Worm (Caenorhabditis elegans) whole organism, L1 larva: Measurements from ENCODE around the gene C03B1.1.
A peak's percentile ranks its signal among the peaks of the same experiment; 100 is the strongest.

Source experiments
- C04F5.9 ChIP-seq: sonication (generic microtip); optimal IDR thresholded peaks from 2 replicates; lab custom pipeline; 2016; ENCODE audit warnings: missing genetic modification characterization, missing compliant biosample characterization
- C16A3.4 ChIP-seq: fragments of 150-350 bp; optimal IDR thresholded peaks from 2 replicates; lab custom pipeline; 2014; ENCODE audit warnings: missing biosample characterization, missing genetic modification characterization
- C34B4.2 ChIP-seq: sonication (generic microtip); optimal IDR thresholded peaks from 2 replicates; lab custom pipeline; 2017; ENCODE audit warnings: mild to moderate bottlenecking, missing genetic modification characterization, missing compliant biosample characterization
- Y116A8C.19 ChIP-seq: sonication (generic microtip); optimal IDR thresholded peaks from 2 replicates; lab custom pipeline; 2016; ENCODE audit warnings: missing compliant biosample characterization, missing genetic modification characterization, borderline replicate concordance
- aly-2 ChIP-seq: fragments of 150-350 bp; optimal IDR thresholded peaks from 2 replicates; lab custom pipeline; 2014; ENCODE audit warnings: missing biosample characterization, missing genetic modification characterization
- ceh-82 ChIP-seq, 3 experiments: fragments of 150-350 bp in 1 of 3; sonication (generic microtip) in 2 of 3; optimal IDR thresholded peaks; 2 replicates each; lab custom pipeline; 2014 to 2017; ENCODE audit warnings: missing biosample characterization in 3 of 3, missing genetic modification characterization in 3 of 3
- ces-1 ChIP-seq: fragments of 150-350 bp; optimal IDR thresholded peaks from 2 replicates; lab custom pipeline; 2014; ENCODE audit warnings: missing biosample characterization, missing genetic modification reagents, missing genetic modification characterization
- dsc-1 ChIP-seq: sonication (generic microtip); optimal IDR thresholded peaks from 2 replicates; lab custom pipeline; 2016; ENCODE audit warnings: mild to moderate bottlenecking, missing genetic modification characterization, missing compliant biosample characterization
- efl-1 ChIP-seq, 4 experiments: fragments of 150-350 bp; optimal IDR thresholded peaks in 3 of 4; peaks in 1 of 4; 1 replicate in 1 of 4; 2 replicates in 3 of 4; lab custom pipeline; 2014; ENCODE audit warnings: missing biosample characterization in 2 of 4, missing genetic modification characterization in 2 of 4, missing genetic modification reagents in 2 of 4
- elt-2 ChIP-seq: sonication (generic microtip); optimal IDR thresholded peaks from 2 replicates; lab custom pipeline; 2016; ENCODE audit warnings: missing genetic modification characterization, mild to moderate bottlenecking, inconsistent platforms, missing compliant biosample characterization, missing genetic modification reagents
- elt-3 ChIP-seq, 6 experiments: fragments of 150-350 bp in 1 of 6; sonication (generic microtip); optimal IDR thresholded peaks; 2 replicates each; lab custom pipeline; 2017 to 2018; ENCODE audit warnings: missing biosample characterization in 6 of 6, missing genetic modification characterization in 6 of 6, inconsistent platforms in 1 of 6
- fkh-10 ChIP-seq: sonication (generic microtip); optimal IDR thresholded peaks from 2 replicates; lab custom pipeline; 2017; ENCODE audit warnings: missing biosample characterization, missing genetic modification reagents, missing genetic modification characterization
- fkh-4 ChIP-seq: sonication (generic microtip); optimal IDR thresholded peaks from 2 replicates; lab custom pipeline; 2016; ENCODE audit warnings: missing compliant biosample characterization, missing genetic modification characterization, borderline replicate concordance
- fkh-8 ChIP-seq: sonication (generic microtip); optimal IDR thresholded peaks from 2 replicates; lab custom pipeline; 2016; ENCODE audit warnings: mild to moderate bottlenecking, missing genetic modification characterization, missing compliant biosample characterization
- fos-1 ChIP-seq: fragments of 150-350 bp; optimal IDR thresholded peaks from 2 replicates; lab custom pipeline; 2014; ENCODE audit warnings: missing biosample characterization, missing genetic modification characterization
- grh-1 ChIP-seq: fragments of 200-800 bp; sonication (Bioruptor generic); IDR thresholded peaks from 2 replicates; pipeline ENCODE4 v1.3.6; 2022; ENCODE audit warnings: missing genetic modification reagents, missing genetic modification characterization, missing compliant biosample characterization
- hpl-2 ChIP-seq: fragments of 150-350 bp; optimal IDR thresholded peaks from 2 replicates; lab custom pipeline; 2014; ENCODE audit warnings: missing biosample characterization, missing genetic modification reagents, missing genetic modification characterization
- lin-13 ChIP-seq: fragments of 150-350 bp; optimal IDR thresholded peaks from 2 replicates; lab custom pipeline; 2014; ENCODE audit warnings: missing biosample characterization, missing genetic modification reagents, missing genetic modification characterization
- lin-35 ChIP-seq, 2 experiments: fragments of 150-350 bp; optimal IDR thresholded peaks; 2 replicates each; lab custom pipeline; 2014; ENCODE audit warnings: missing biosample characterization in 2 of 2, missing genetic modification characterization in 2 of 2, missing genetic modification reagents in 2 of 2
- lsy-2 ChIP-seq, 2 experiments: fragments of 150-350 bp; optimal IDR thresholded peaks; 2 replicates each; lab custom pipeline; 2014; ENCODE audit warnings: missing biosample characterization in 2 of 2, missing genetic modification characterization in 2 of 2
- nhr-12 ChIP-seq: sonication (generic microtip); optimal IDR thresholded peaks from 2 replicates; lab custom pipeline; 2017; ENCODE audit warnings: missing biosample characterization, missing genetic modification characterization
- nhr-20 ChIP-seq: sonication (generic microtip); optimal IDR thresholded peaks from 2 replicates; lab custom pipeline; 2016; ENCODE audit warnings: mild to moderate bottlenecking, missing genetic modification characterization, missing compliant biosample characterization
- nhr-237 ChIP-seq: fragments of 150-350 bp; optimal IDR thresholded peaks from 2 replicates; lab custom pipeline; 2014; ENCODE audit warnings: missing biosample characterization, missing genetic modification characterization
- nhr-47 ChIP-seq: sonication (generic microtip); optimal IDR thresholded peaks from 2 replicates; lab custom pipeline; 2016; ENCODE audit warnings: mild to moderate bottlenecking, missing genetic modification characterization, moderate library complexity, missing compliant biosample characterization
- nhr-71 ChIP-seq: sonication (generic microtip); optimal IDR thresholded peaks from 2 replicates; lab custom pipeline; 2016; ENCODE audit warnings: mild to moderate bottlenecking, missing genetic modification characterization, moderate library complexity, missing compliant biosample characterization
- nhr-77 ChIP-seq: fragments of 150-350 bp; optimal IDR thresholded peaks from 2 replicates; lab custom pipeline; 2014; ENCODE audit warnings: missing biosample characterization, missing genetic modification characterization
- nhr-84 ChIP-seq: sonication (generic microtip); optimal IDR thresholded peaks from 2 replicates; lab custom pipeline; 2017; ENCODE audit warnings: missing biosample characterization, missing genetic modification characterization
- nhr-85 ChIP-seq: sonication (generic microtip); peaks from one replicate; lab custom pipeline; 2016; ENCODE audit warnings: missing genetic modification characterization, inconsistent platforms, missing compliant biosample characterization
- nhr-90 ChIP-seq: sonication (generic microtip); optimal IDR thresholded peaks from 2 replicates; lab custom pipeline; 2016; ENCODE audit warnings: mild to moderate bottlenecking, missing genetic modification characterization, missing compliant biosample characterization; ENCODE audit not compliant: poor library complexity
- pax-3 ChIP-seq: fragments of 200-800 bp; sonication (Bioruptor generic); optimal IDR thresholded peaks from 2 replicates; lab custom pipeline; 2018; ENCODE audit warnings: mild to moderate bottlenecking, missing genetic modification characterization, moderate library complexity, missing compliant biosample characterization
- pqm-1 ChIP-seq: sonication (generic microtip); optimal IDR thresholded peaks from 3 replicates; lab custom pipeline; 2017; ENCODE audit warnings: missing biosample characterization, missing genetic modification characterization
- snpc-4 ChIP-seq: fragments of 150-350 bp; optimal IDR thresholded peaks from 2 replicates; lab custom pipeline; 2014; ENCODE audit warnings: missing biosample characterization, missing genetic modification characterization
- tlp-1 ChIP-seq: fragments of 150-350 bp; optimal IDR thresholded peaks from 2 replicates; lab custom pipeline; 2014; ENCODE audit warnings: missing biosample characterization, missing genetic modification characterization
- unc-62 ChIP-seq: fragments of 150-350 bp; optimal IDR thresholded peaks from 2 replicates; lab custom pipeline; 2014; ENCODE audit warnings: missing biosample characterization, missing genetic modification reagents, missing genetic modification characterization
- unc-86 ChIP-seq: sonication (generic microtip); optimal IDR thresholded peaks from 2 replicates; lab custom pipeline; 2016; ENCODE audit warnings: missing genetic modification characterization, missing compliant biosample characterization
- unc-98 ChIP-seq: fragments of 200-800 bp; sonication (Bioruptor generic); IDR thresholded peaks from 2 replicates; pipeline ENCODE4 v1.3.6; 2022; ENCODE audit warnings: missing genetic modification characterization, missing compliant biosample characterization
- xbp-1 ChIP-seq: sonication (generic microtip); optimal IDR thresholded peaks from 2 replicates; lab custom pipeline; 2016; ENCODE audit warnings: missing genetic modification characterization, missing compliant biosample characterization
- ztf-4 ChIP-seq: fragments of 150-350 bp; optimal IDR thresholded peaks from 2 replicates; lab custom pipeline; 2014; ENCODE audit warnings: missing biosample characterization, missing genetic modification characterization

The C03B1.1 gene

DNA sequence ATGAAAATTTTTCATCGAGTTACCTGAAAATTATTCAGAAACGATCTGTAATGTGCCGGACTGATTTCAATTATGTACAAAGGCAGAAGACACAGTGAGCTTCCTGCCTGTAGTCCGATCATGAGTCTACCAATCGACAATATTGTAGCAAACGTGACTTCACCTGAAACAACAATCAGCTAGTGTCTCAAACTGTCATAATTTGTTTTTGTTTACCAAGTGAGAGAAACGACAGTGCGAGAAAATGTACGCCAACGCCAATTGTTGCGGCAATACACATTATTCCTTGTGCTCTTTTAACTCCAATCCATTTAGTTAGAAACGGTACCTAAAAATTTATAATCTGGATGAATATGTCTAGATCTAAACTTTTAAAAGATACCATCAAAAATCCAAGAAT, 37.2 kb upstream of the C03B1.1 start:
- TF ChIP-seq aly-2 (no peak), unc-98 (GFP tag; lab: Robert Waterston, UW) (no peak), nhr-237 (no peak), fkh-8 (no peak), pax-3 (no peak), snpc-4 (no peak), lsy-2 (tag; optimal IDR thresholded peaks at IDR 0.05; lab: Kevin White, UChicago) (no peak), nhr-47 (tag; lab: Kevin White, UChicago) (no peak), fos-1 (tag; lab: Kevin White, UChicago) (no peak), unc-62 (no peak), Y116A8C.19 (no peak), ztf-4 (tag; lab: Kevin White, UChicago) (no peak)

DNA sequence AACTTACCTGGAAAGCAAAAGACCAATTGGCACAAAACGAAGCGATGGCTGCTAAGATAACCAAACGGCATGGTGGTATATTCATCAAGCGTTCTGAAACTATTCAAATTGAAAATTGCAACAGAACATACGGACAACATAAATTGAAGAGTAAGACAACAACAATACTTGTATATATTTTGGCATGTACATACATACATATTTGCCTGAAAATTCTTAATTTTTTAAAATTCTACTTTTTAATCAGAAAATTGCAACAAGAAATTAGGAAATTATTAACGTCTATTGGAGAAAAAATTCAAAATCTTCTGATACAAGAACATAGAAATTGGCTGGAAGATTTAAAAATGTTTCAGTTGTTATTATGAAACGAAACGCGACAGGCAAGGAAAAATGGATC, 36.6 kb upstream of the C03B1.1 start, which contains the start of gene C03B1.13:
Gene C03B1.13 (minus strand): TSS at position 101 of the 400 bp plus-strand sequence.
- no peak for TF ChIP-seq nhr-71 (tag; lab: Kevin White, UChicago)
- no peak for TF ChIP-seq nhr-12 (tag; lab: Kevin White, UChicago)
- TF ChIP-seq nhr-77 (tag; lab: Kevin White, UChicago), result no peak
- TF ChIP-seq pqm-1, result no peak
- TF ChIP-seq nhr-85 (tag; lab: Kevin White, UChicago), result no peak
- TF ChIP-seq unc-86, result no peak
- no peak for TF ChIP-seq hpl-2 (GFP tag; lab: Kevin White, UChicago)
- no peak for TF ChIP-seq C16A3.4 (tag; lab: Kevin White, UChicago)
- TF ChIP-seq nhr-20 (tag; lab: Kevin White, UChicago), result no peak
- no peak for TF ChIP-seq xbp-1
- TF ChIP-seq ceh-82 (tag; optimal IDR thresholded peaks at IDR 0.05; lab: Kevin White, UChicago), result no peak
- no peak for TF ChIP-seq grh-1
- no peak for TF ChIP-seq elt-3 (tag; optimal IDR thresholded peaks at IDR 0.05; lab: Kevin White, UChicago)

DNA sequence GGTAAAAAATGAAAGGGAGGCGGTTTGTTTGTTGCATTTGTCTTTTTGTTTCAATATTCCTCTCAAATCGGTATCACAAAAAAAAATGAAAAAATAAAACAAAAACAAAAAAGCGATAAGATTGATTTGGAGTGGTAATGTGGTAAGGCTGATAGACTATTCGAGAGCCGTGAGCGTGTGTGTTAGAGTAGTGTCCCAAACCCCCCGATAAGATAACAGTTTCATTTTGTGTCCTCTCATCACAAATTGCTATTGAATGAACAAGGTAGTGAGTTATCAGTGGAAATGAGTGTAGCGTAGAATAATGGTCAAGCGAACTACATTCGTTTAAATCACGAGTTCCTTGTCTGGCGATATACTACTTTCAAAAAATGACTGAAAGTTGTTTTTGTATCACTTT, 36.1 kb upstream of the C03B1.1 start:
- TF ChIP-seq dsc-1 (tag; lab: Kevin White, UChicago) (no peak), fkh-4 (tag; lab: Kevin White, UChicago) (no peak), pqm-1 (peak; percentile 20), nhr-47 (tag; lab: Kevin White, UChicago) (no peak), lin-13 (GFP tag; lab: Kevin White, UChicago) (no peak), fkh-8 (no peak), lin-35 (GFP tag; optimal IDR thresholded peaks at IDR 0.05; lab: Kevin White, UChicago) (peak in 1 of 2 experiments; percentile 45), tlp-1 (tag; lab: Kevin White, UChicago) (peak; percentile 15), efl-1 (optimal IDR thresholded peaks at IDR 0.05; lab: Kevin White, UChicago) (no peak), efl-1 (GFP tag; optimal IDR thresholded peaks at IDR 0.05 in 1 of 2; lab: Kevin White, UChicago) (peak in 1 of 2 experiments; percentile 38), snpc-4 (no peak), nhr-12 (tag; lab: Kevin White, UChicago) (no peak), elt-2 (tag; lab: Kevin White, UChicago) (peak; percentile 95), nhr-71 (tag; lab: Kevin White, UChicago) (peak; percentile 15), nhr-20 (tag; lab: Kevin White, UChicago) (peak; percentile 41), C04F5.9 (tag; lab: Kevin White, UChicago) (no peak), nhr-90 (tag; lab: Kevin White, UChicago) (peak; percentile 38)

DNA sequence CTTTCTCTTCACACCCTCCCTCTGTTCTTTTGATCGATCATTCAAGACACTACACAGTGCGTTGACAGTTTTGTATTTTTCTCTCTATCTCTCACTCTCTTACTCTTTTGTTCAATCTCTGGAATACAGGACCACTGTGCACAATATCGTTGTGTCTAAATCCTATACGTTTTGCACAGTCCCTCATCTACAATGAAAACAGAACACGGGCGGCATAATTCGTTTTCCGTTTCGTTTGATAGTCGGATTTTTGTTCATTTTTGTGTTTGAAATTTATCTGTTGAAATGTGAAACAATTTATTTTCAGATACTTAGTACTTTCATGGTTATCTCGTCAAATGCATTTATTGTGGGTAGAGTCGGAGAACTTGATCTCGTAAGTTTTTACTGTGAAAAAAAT, 33.0 kb upstream of the C03B1.1 start, which contains the start of gene C03B1.7:
Gene C03B1.7 (plus strand): TSS at position 301 of the 400 bp plus-strand sequence.
- TF ChIP-seq nhr-84 (tag; lab: Kevin White, UChicago) (no peak), fkh-10 (GFP tag; lab: Kevin White, UChicago) (no peak), ces-1 (no peak), C34B4.2 (tag; lab: Kevin White, UChicago) (no peak), fkh-8 (no peak)
